Worm (Caenorhabditis elegans) whole organism, L2 larva: ENCODE measurements around the gene W06D11.3.
A peak's percentile ranks its signal among the peaks of the same experiment; 100 is the strongest.

ENCODE experiments used
- C34F6.9 ChIP-seq: fragments of 150-350 bp; optimal IDR thresholded peaks from 2 replicates; lab custom pipeline; 2014; ENCODE audit warnings: missing biosample characterization, missing genetic modification characterization
- F13H6.1 ChIP-seq: sonication (generic microtip); optimal IDR thresholded peaks from 2 replicates; lab custom pipeline; 2016; ENCODE audit warnings: missing genetic modification characterization, missing compliant biosample characterization
- aly-2 ChIP-seq: fragments of 150-350 bp; optimal IDR thresholded peaks from 2 replicates; lab custom pipeline; 2014; ENCODE audit warnings: missing biosample characterization, missing genetic modification characterization
- ama-1 ChIP-seq: fragments of 150-350 bp; optimal IDR thresholded peaks from 2 replicates; lab custom pipeline; 2018; ENCODE audit warnings: inconsistent platforms
- blmp-1 ChIP-seq: sonication (generic microtip); optimal IDR thresholded peaks from 2 replicates; lab custom pipeline; 2017; ENCODE audit warnings: missing genetic modification characterization, mild to moderate bottlenecking, missing compliant biosample characterization, antibody characterized with exemption, moderate library complexity; ENCODE audit not compliant: insufficient read depth
- ceh-82 ChIP-seq: fragments of 150-350 bp; optimal IDR thresholded peaks from 2 replicates; lab custom pipeline; 2014; ENCODE audit warnings: missing biosample characterization, missing genetic modification characterization
- crh-2 ChIP-seq: sonication (generic microtip); optimal IDR thresholded peaks from 2 replicates; lab custom pipeline; 2017; ENCODE audit warnings: missing biosample characterization, missing genetic modification characterization
- dmd-4 ChIP-seq: sonication (generic microtip); optimal IDR thresholded peaks from 2 replicates; lab custom pipeline; 2017; ENCODE audit warnings: missing biosample characterization, missing genetic modification characterization
- egl-27 ChIP-seq: sonication (generic microtip); optimal IDR thresholded peaks from 3 replicates; lab custom pipeline; 2017; ENCODE audit warnings: missing biosample characterization, missing genetic modification reagents, missing genetic modification characterization
- elt-3 ChIP-seq: sonication (generic microtip); optimal IDR thresholded peaks from 2 replicates; lab custom pipeline; 2017; ENCODE audit warnings: missing biosample characterization, missing genetic modification characterization
- fos-1 ChIP-seq: fragments of 150-350 bp; optimal IDR thresholded peaks from 2 replicates; lab custom pipeline; 2014; ENCODE audit warnings: missing biosample characterization, missing genetic modification characterization
- gmeb-1 ChIP-seq: fragments of 150-350 bp; optimal IDR thresholded peaks from 2 replicates; lab custom pipeline; 2014; ENCODE audit warnings: missing biosample characterization, missing genetic modification characterization
- lin-11 ChIP-seq: fragments of 150-350 bp; sonication (generic microtip); optimal IDR thresholded peaks from 2 replicates; lab custom pipeline; 2014; ENCODE audit warnings: missing biosample characterization, missing genetic modification characterization, inconsistent platforms, mixed read lengths
- lin-39 ChIP-seq: fragments of 150-350 bp; optimal IDR thresholded peaks from 2 replicates; lab custom pipeline; 2014; ENCODE audit warnings: missing biosample characterization, missing genetic modification reagents, missing genetic modification characterization
- mbf-1 ChIP-seq: sonication (generic microtip); optimal IDR thresholded peaks from 2 replicates; lab custom pipeline; 2017; ENCODE audit warnings: missing biosample characterization, missing genetic modification characterization
- mdl-1 ChIP-seq, 2 experiments: fragments of 150-350 bp in 1 of 2; sonication (generic microtip) in 1 of 2; optimal IDR thresholded peaks; 2 replicates each; lab custom pipeline; 2017; ENCODE audit warnings: missing biosample characterization in 2 of 2, missing genetic modification characterization in 2 of 2
- nhr-10 ChIP-seq: sonication (generic microtip); optimal IDR thresholded peaks from 2 replicates; lab custom pipeline; 2017; ENCODE audit warnings: missing biosample characterization, missing genetic modification characterization
- nhr-11 ChIP-seq: fragments of 150-350 bp; optimal IDR thresholded peaks from 2 replicates; lab custom pipeline; 2014; ENCODE audit warnings: missing biosample characterization, missing genetic modification characterization
- nhr-129 ChIP-seq: fragments of 150-350 bp; optimal IDR thresholded peaks from 2 replicates; lab custom pipeline; 2014; ENCODE audit warnings: missing biosample characterization, missing genetic modification characterization
- nhr-21 ChIP-seq: fragments of 150-350 bp; optimal IDR thresholded peaks from 2 replicates; lab custom pipeline; 2014; ENCODE audit warnings: missing biosample characterization, missing genetic modification characterization
- nhr-23 ChIP-seq: fragments of 150-350 bp; optimal IDR thresholded peaks from 2 replicates; lab custom pipeline; 2014; ENCODE audit warnings: missing biosample characterization, missing genetic modification reagents, missing genetic modification characterization
- nhr-237 ChIP-seq: fragments of 150-350 bp; optimal IDR thresholded peaks from 2 replicates; lab custom pipeline; 2014; ENCODE audit warnings: missing biosample characterization, missing genetic modification characterization
- nhr-25 ChIP-seq: fragments of 150-350 bp; sonication (generic microtip); optimal IDR thresholded peaks from 3 replicates; lab custom pipeline; 2014; ENCODE audit warnings: missing biosample characterization, missing genetic modification characterization
- nhr-77 ChIP-seq: fragments of 150-350 bp; optimal IDR thresholded peaks from 2 replicates; lab custom pipeline; 2014; ENCODE audit warnings: missing biosample characterization, missing genetic modification characterization
- peb-1 ChIP-seq: fragments of 150-350 bp; optimal IDR thresholded peaks from 2 replicates; lab custom pipeline; 2014; ENCODE audit warnings: missing biosample characterization, missing genetic modification characterization
- sem-4 ChIP-seq: fragments of 150-350 bp; optimal IDR thresholded peaks from 2 replicates; lab custom pipeline; 2014; ENCODE audit warnings: missing biosample characterization, missing genetic modification reagents, missing genetic modification characterization
- skn-1 ChIP-seq: sonication (generic microtip); optimal IDR thresholded peaks from 2 replicates; lab custom pipeline; 2017; ENCODE audit warnings: missing biosample characterization, missing genetic modification characterization
- sma-3 ChIP-seq: sonication (generic microtip); optimal IDR thresholded peaks from 2 replicates; lab custom pipeline; 2016; ENCODE audit warnings: missing genetic modification reagents, missing genetic modification characterization, missing compliant biosample characterization
- sma-9 ChIP-seq, 2 experiments: fragments of 150-350 bp in 1 of 2; sonication (generic microtip) in 1 of 2; optimal IDR thresholded peaks; 2 replicates each; lab custom pipeline; 2014 to 2016; ENCODE audit warnings: missing genetic modification characterization in 2 of 2, mild to moderate bottlenecking in 1 of 2, missing biosample characterization in 1 of 2, missing compliant biosample characterization in 1 of 2, missing genetic modification reagents in 1 of 2, moderate library complexity in 1 of 2
- snpc-4 ChIP-seq: fragments of 150-350 bp; optimal IDR thresholded peaks from 2 replicates; lab custom pipeline; 2014; ENCODE audit warnings: missing biosample characterization, missing genetic modification characterization
- unc-39 ChIP-seq: fragments of 150-350 bp; optimal IDR thresholded peaks from 2 replicates; lab custom pipeline; 2014; ENCODE audit warnings: missing biosample characterization, missing genetic modification characterization
- unc-55 ChIP-seq: fragments of 150-350 bp; sonication (generic microtip); optimal IDR thresholded peaks from 3 replicates; lab custom pipeline; 2014; ENCODE audit warnings: missing biosample characterization, missing genetic modification reagents, missing genetic modification characterization
- unc-62 ChIP-seq: fragments of 150-350 bp; optimal IDR thresholded peaks from 2 replicates; lab custom pipeline; 2014; ENCODE audit warnings: missing biosample characterization, missing genetic modification reagents, missing genetic modification characterization
- zag-1 ChIP-seq: fragments of 150-350 bp; optimal IDR thresholded peaks from 2 replicates; lab custom pipeline; 2014; ENCODE audit warnings: missing biosample characterization, missing genetic modification characterization
- ztf-1 ChIP-seq: fragments of 200-800 bp; sonication (Bioruptor generic); conservative IDR thresholded peaks from 2 replicates; pipeline ENCODE4 v1.3.6; 2022; ENCODE audit warnings: missing genetic modification characterization, missing compliant biosample characterization
- ztf-11 ChIP-seq: sonication (generic microtip); optimal IDR thresholded peaks from 2 replicates; lab custom pipeline; 2017; ENCODE audit warnings: missing biosample characterization, missing genetic modification characterization
- ztf-4 ChIP-seq: fragments of 150-350 bp; optimal IDR thresholded peaks from 2 replicates; lab custom pipeline; 2014; ENCODE audit warnings: missing biosample characterization, missing genetic modification characterization

The W06D11.3 gene

ce11 chrX:12337846-12338490 lies 39.5 kb downstream of the W06D11.3 start, which contains the start of gene srd-44:
Gene srd-44, plus strand, starts transcription at chrX:12338440.
- no peak for TF ChIP-seq snpc-4 (tag; lab: Kevin White, UChicago)
- TF ChIP-seq sma-3 (GFP tag; lab: Kevin White, UChicago) = peak; percentile 17
- TF ChIP-seq lin-11 (tag; lab: Kevin White, UChicago) = no peak
- TF ChIP-seq F13H6.1 (tag; lab: Kevin White, UChicago) = no peak
- no peak for TF ChIP-seq nhr-11 (tag; lab: Kevin White, UChicago)
- no peak for TF ChIP-seq ama-1 (lab: Kevin White, UChicago)
- TF ChIP-seq mbf-1 (tag; lab: Kevin White, UChicago) = no peak
- TF ChIP-seq fos-1 (tag; lab: Kevin White, UChicago) = peak; percentile 25
- peak; percentile 18 for TF ChIP-seq nhr-21 (tag; lab: Kevin White, UChicago)
- TF ChIP-seq nhr-129 = no peak
- TF ChIP-seq ceh-82 (tag; lab: Kevin White, UChicago) = no peak
- TF ChIP-seq egl-27 = no peak
- TF ChIP-seq unc-62 (GFP tag; lab: Kevin White, UChicago) = no peak
- no peak for TF ChIP-seq mdl-1 (tag; optimal IDR thresholded peaks at IDR 0.05; lab: Kevin White, UChicago)
- no peak for TF ChIP-seq skn-1
- TF ChIP-seq gmeb-1 (tag; lab: Kevin White, UChicago) = no peak
- TF ChIP-seq nhr-77 = no peak
- TF ChIP-seq nhr-25 (tag; lab: Kevin White, UChicago) = no peak
- peak; percentile 21 for TF ChIP-seq crh-2 (tag; lab: Kevin White, UChicago)

ce11 chrX:12341338-12341737 lies 42.9 kb downstream of the W06D11.3 start, which contains the start of gene zig-2:
Gene zig-2, minus strand, starts transcription at chrX:12341438.
- TF ChIP-seq peb-1 (tag; lab: Kevin White, UChicago) (no peak), nhr-11 (tag; lab: Kevin White, UChicago) (no peak), fos-1 (tag; lab: Kevin White, UChicago) (no peak), unc-39 (tag; lab: Kevin White, UChicago) (no peak), sma-3 (GFP tag; lab: Kevin White, UChicago) (no peak), aly-2 (tag; lab: Kevin White, UChicago) (no peak), sma-9 (GFP tag; optimal IDR thresholded peaks at IDR 0.05; lab: Kevin White, UChicago) (no peak), sma-9 (tag; optimal IDR thresholded peaks at IDR 0.05; lab: Kevin White, UChicago) (no peak), egl-27 (no peak), ztf-11 (no peak), crh-2 (tag; lab: Kevin White, UChicago) (no peak), nhr-237 (tag; lab: Kevin White, UChicago) (no peak)
- TF ChIP-seq, all 48 proteins: peak for 0

DNA sequence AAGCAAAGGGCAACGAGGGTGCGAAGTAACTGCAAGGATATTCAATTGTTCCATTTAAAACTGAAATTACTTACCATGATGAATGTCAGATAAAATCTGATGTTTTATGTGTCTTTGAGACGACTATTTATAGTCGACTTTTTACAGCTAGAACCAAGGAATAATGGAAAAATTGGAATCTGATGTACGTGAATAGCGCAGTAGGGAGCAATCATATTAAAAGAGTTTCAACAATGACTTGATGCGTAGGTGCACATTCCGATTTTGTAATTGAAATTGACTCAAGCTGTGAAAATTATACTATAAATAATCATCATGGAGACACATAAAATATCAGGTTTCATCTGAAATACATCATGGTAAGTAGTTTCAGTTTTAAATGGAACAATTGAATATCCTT lies 44.8 kb downstream of the W06D11.3 start, which contains the start of the genes nspc-9 and nspc-10:
Gene nspc-9 (minus strand): TSS at position 101 of the 400 bp plus-strand sequence.
Gene nspc-10 (plus strand): TSS at position 331 of the 400 bp plus-strand sequence.
- TF ChIP-seq elt-3 (tag; lab: Kevin White, UChicago) (no peak), ztf-11 (no peak), nhr-21 (tag; lab: Kevin White, UChicago) (no peak), nhr-10 (tag; lab: Kevin White, UChicago) (no peak), ama-1 (lab: Kevin White, UChicago) (no peak), nhr-25 (tag; lab: Kevin White, UChicago) (no peak), ztf-4 (no peak), crh-2 (tag; lab: Kevin White, UChicago) (no peak), C34F6.9 (tag; lab: Kevin White, UChicago) (no peak)

DNA sequence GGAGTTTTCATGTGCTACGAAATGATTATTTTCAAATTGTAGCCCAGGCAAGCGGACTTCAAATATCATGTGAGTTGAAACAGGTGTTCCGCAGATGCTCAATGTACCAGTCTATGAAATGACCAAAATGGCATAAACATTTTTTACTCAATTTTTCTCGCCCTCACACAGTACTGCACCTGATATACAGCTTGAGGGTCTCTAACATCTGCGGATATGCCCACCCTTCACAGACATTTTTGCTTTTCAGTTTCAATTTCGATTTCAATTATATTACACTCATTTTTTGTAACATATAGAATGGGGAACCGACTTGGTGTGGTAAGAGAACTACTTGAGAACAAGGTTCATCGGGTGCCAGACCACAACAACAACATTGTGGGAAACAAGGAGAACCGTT lies 48.2 kb downstream of the W06D11.3 start, which contains the start of gene F42F12.11:
Gene F42F12.11 (plus strand): TSS at position 301 of the 400 bp plus-strand sequence.
- no peak for TF ChIP-seq sma-9 (GFP tag; optimal IDR thresholded peaks at IDR 0.05; lab: Kevin White, UChicago)
- TF ChIP-seq sma-9 (tag; optimal IDR thresholded peaks at IDR 0.05; lab: Kevin White, UChicago) = no peak
- no peak for TF ChIP-seq unc-55 (GFP tag; lab: Kevin White, UChicago)
- TF ChIP-seq nhr-11 (tag; lab: Kevin White, UChicago) = no peak
- no peak for TF ChIP-seq zag-1 (tag; lab: Kevin White, UChicago)
- no peak for TF ChIP-seq dmd-4 (tag; lab: Kevin White, UChicago)
- no peak for TF ChIP-seq blmp-1 (tag; lab: Kevin White, UChicago)
- TF ChIP-seq nhr-23 = no peak
- TF ChIP-seq C34F6.9 (tag; lab: Kevin White, UChicago) = no peak
- no peak for TF ChIP-seq nhr-25 (tag; lab: Kevin White, UChicago)
- TF ChIP-seq sem-4 (tag; lab: Kevin White, UChicago) = no peak
- TF ChIP-seq aly-2 (tag; lab: Kevin White, UChicago) = no peak
- no peak for TF ChIP-seq egl-27
- TF ChIP-seq nhr-237 (tag; lab: Kevin White, UChicago) = no peak
- no peak for TF ChIP-seq ztf-1 (GFP tag; lab: Robert Waterston, UW)
- no peak for TF ChIP-seq mdl-1 (tag; optimal IDR thresholded peaks at IDR 0.05; lab: Kevin White, UChicago)
- no peak for TF ChIP-seq lin-39 (tag; lab: Kevin White, UChicago)
